Fruit fly (Drosophila melanogaster): Measurements from ENCODE around the gene kon.
A peak's percentile ranks its signal among the peaks of the same experiment; 100 is the strongest.

kon gene

dm6 chr2L:18442903-18443608 is 60.7 kb downstream of the kon start, which contains the start of gene RpS26 (continued):
- TF ChIP-seq Kr (GFP tag; optimal IDR thresholded peaks at IDR 0.05) = no peak
- no peak for TF ChIP-seq Doc3 (GFP tag; IDR thresholded peaks at IDR 0.05; ENCODE audit: partially characterized antibody)
- peak; percentile 20 for TF ChIP-seq trem (tag; optimal IDR thresholded peaks at IDR 0.05)
- TF ChIP-seq CG18619 (GFP tag; optimal IDR thresholded peaks at IDR 0.05) = peak; percentile 68
- peak; percentile 61 for TF ChIP-seq CG15514 (GFP tag; optimal IDR thresholded peaks at IDR 0.05)
- TF ChIP-seq CG4328 (GFP tag; optimal IDR thresholded peaks at IDR 0.05) = peak; percentile 44
- TF ChIP-seq h (optimal IDR thresholded peaks at IDR 0.05) = no peak
- TF ChIP-seq CG6765 (GFP tag; optimal IDR thresholded peaks at IDR 0.05) = peak; percentile 48
- no peak for TF ChIP-seq B-H1 (GFP tag; IDR thresholded peaks at IDR 0.05)

- TF ChIP-seq zfh2 (GFP tag; optimal IDR thresholded peaks at IDR 0.05) = no peak
- peak; percentile 31 for TF ChIP-seq bcd (GFP tag; optimal IDR thresholded peaks at IDR 0.05)
- peak; percentile 52 for TF ChIP-seq Ets65A (GFP tag)
- no peak for TF ChIP-seq pan (optimal IDR thresholded peaks at IDR 0.05)
- TF ChIP-seq pan (GFP tag; optimal IDR thresholded peaks at IDR 0.05 in 1 of 2, IDR thresholded peaks at IDR 0.05 in 1 of 2) = peak in 1 of 2 experiments; percentile 21
- TF ChIP-seq gem (tag; optimal IDR thresholded peaks at IDR 0.05) = peak; percentile 21
- TF ChIP-seq shn (GFP tag; optimal IDR thresholded peaks at IDR 0.05) = no peak
- TF ChIP-seq Ets97D (GFP tag; optimal IDR thresholded peaks at IDR 0.05) = peak; percentile 5
- TF ChIP-seq CG16813 (GFP tag; IDR thresholded peaks at IDR 0.05; ENCODE audit: partially characterized antibody) = peak; percentile 76
- peak; percentile 89 for TF ChIP-seq CG42726 (GFP tag; IDR thresholded peaks at IDR 0.05; ENCODE audit: partially characterized antibody)
- peak; percentile 3 for TF ChIP-seq dmrt11E (tag; optimal IDR thresholded peaks at IDR 0.05)
- TF ChIP-seq CG15696 (tag; optimal IDR thresholded peaks at IDR 0.05) = peak; percentile 17
- peak; percentile 46; the same call in 1 of the 3 replicates for TF ChIP-seq CG14860 (GFP tag; IDR thresholded peaks at IDR 0.05; ENCODE audit: partially characterized antibody)
- TF ChIP-seq CG14014 (GFP tag; IDR thresholded peaks at IDR 0.05) = peak; percentile 24; the same call in 1 of the 2 replicates
- peak; percentile 25 for TF ChIP-seq CG30403 (GFP tag; optimal IDR thresholded peaks at IDR 0.05)
- TF ChIP-seq hth (optimal IDR thresholded peaks at IDR 0.05) = no peak
- peak; percentile 58 for TF ChIP-seq CG11504 (tag; optimal IDR thresholded peaks at IDR 0.05)
- TF ChIP-seq CG34224 (GFP tag; IDR thresholded peaks at IDR 0.05; ENCODE audit: partially characterized antibody) = no peak
- peak; percentile 47; the same call in 1 of the 3 replicates for TF ChIP-seq dysf (GFP tag; IDR thresholded peaks at IDR 0.05)
- peak; percentile 26 for TF ChIP-seq unpg (GFP tag; optimal IDR thresholded peaks at IDR 0.05)
- TF ChIP-seq CG1233 (GFP tag; optimal IDR thresholded peaks at IDR 0.05) = peak; percentile 4
- peak; percentile 88 for TF ChIP-seq Bgb (GFP tag; IDR thresholded peaks at IDR 0.05; ENCODE audit: partially characterized antibody)
- peak; percentile 30 for TF ChIP-seq CG12659 (GFP tag; optimal IDR thresholded peaks at IDR 0.05)
- TF ChIP-seq knrl (GFP tag; IDR thresholded peaks at IDR 0.05; ENCODE audit: partially characterized antibody) = peak; percentile 65
- peak; percentile 59; the same call in 1 of the 2 replicates for TF ChIP-seq bbx (GFP tag; IDR thresholded peaks at IDR 0.05; ENCODE audit: partially characterized antibody)
- TF ChIP-seq Med (GFP tag) = peak; percentile 87
- TF ChIP-seq CG3065 (GFP tag; optimal IDR thresholded peaks at IDR 0.05) = no peak
- TF ChIP-seq Hsf (GFP tag; optimal IDR thresholded peaks at IDR 0.05) = no peak
- peak; percentile 40; the same call in 1 of the 3 replicates for TF ChIP-seq vnd (GFP tag; IDR thresholded peaks at IDR 0.05; ENCODE audit: partially characterized antibody)
- TF ChIP-seq dpn (GFP tag; optimal IDR thresholded peaks at IDR 0.05) = peak in 1 of 2 experiments; percentile 13
- peak; percentile 14; the same call in 1 of the 2 replicates for TF ChIP-seq ro (GFP tag; IDR thresholded peaks at IDR 0.05)
- peak; percentile 29; the same call in 1 of the 2 replicates for TF ChIP-seq E2f2 (GFP tag; IDR thresholded peaks at IDR 0.05)
- TF ChIP-seq CG15269 (tag; optimal IDR thresholded peaks at IDR 0.05) = peak; percentile 17
- TF ChIP-seq slou (GFP tag; optimal IDR thresholded peaks at IDR 0.05) = no peak
- no peak for TF ChIP-seq Doc3 (GFP tag; IDR thresholded peaks at IDR 0.05; ENCODE audit: partially characterized antibody)
- peak; percentile 13 for TF ChIP-seq HHEX (GFP tag; optimal IDR thresholded peaks at IDR 0.05)
- TF ChIP-seq CG2712 (tag; optimal IDR thresholded peaks at IDR 0.05) = peak; percentile 42
- TF ChIP-seq CG4707 (GFP tag; optimal IDR thresholded peaks at IDR 0.05) = peak; percentile 3
- peak; percentile 33 for TF ChIP-seq NfI (GFP tag; optimal IDR thresholded peaks at IDR 0.05)
These were observed 62.6 kb downstream of the kon start for dm6 chr2L:18441220-18441619.
